Fruit fly (Drosophila melanogaster): ENCODE results near the gene Neb-cGP.

Gene Neb-cGP

DNA sequence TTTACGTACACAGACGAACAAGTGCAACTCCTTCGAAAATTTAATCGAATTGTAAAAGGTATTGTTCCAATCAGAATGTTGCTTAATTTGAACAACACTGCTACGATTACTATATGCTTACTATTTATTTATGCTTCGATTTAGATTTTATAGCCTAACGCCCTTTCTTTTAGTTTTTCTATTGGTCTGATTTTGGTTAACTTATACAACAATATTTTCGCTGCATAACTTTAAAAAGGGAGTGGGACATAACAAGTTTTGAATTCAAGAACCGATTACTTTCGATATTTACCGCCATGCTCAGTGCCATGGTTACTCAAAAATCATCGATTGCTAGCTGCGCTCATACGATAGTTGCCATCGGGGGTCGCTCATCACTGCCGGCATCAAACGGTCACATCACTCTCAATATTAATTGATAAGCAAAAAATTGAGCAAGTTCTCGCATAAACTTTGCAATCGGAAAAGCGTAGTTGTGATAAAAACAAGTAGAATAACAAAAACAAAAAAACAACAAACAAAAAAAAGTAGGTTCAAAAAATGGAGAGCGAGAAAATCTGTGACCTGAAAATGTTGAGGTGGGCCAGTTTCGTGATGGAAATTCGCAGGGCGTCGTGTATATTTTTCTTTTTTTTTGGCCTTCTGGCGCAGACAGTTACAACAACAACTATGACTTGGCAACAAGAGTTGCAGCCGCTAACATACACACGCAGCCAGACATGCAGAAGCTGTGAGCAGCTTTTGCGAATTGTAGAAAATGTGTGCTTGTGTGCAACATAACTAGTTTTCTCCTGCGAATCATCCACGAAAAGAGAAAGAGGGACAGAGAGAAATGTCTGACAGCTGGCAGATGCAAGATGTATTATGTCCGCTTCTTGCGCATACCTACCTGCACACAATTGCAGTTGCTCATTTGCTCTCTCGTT lies 18.2 kb downstream of the Neb-cGP start, which contains the start of the genes CG2887 and PPP4R2r (continued):
- TF ChIP-seq dsx (GFP tag; optimal IDR thresholded peaks at IDR 0.05; ENCODE audit: poor library complexity, severe bottlenecking) = peak; percentile 43
- TF ChIP-seq Sox15 (GFP tag; optimal IDR thresholded peaks at IDR 0.05) = no peak
- TF ChIP-seq Hr4 (GFP tag; optimal IDR thresholded peaks at IDR 0.05) = no peak
- peak; percentile 2 for TF ChIP-seq Eip75B (GFP tag; optimal IDR thresholded peaks at IDR 0.05)
- no peak for TF ChIP-seq cyc (GFP tag; optimal IDR thresholded peaks at IDR 0.05)
- no peak for TF ChIP-seq CG8632 (GFP tag; optimal IDR thresholded peaks at IDR 0.05)
- TF ChIP-seq spab (GFP tag; optimal IDR thresholded peaks at IDR 0.05) = no peak
- TF ChIP-seq achi (GFP tag; optimal IDR thresholded peaks at IDR 0.05) = peak; percentile 3
- no peak for TF ChIP-seq Ets96B (tag; optimal IDR thresholded peaks at IDR 0.05)
- no peak for TF ChIP-seq CG3919 (GFP tag; optimal IDR thresholded peaks at IDR 0.05)
- no peak for TF ChIP-seq CG32006 (GFP tag; optimal IDR thresholded peaks at IDR 0.05)
- TF ChIP-seq CG1621 (tag; optimal IDR thresholded peaks at IDR 0.05) = no peak
- no peak for TF ChIP-seq OdsH (GFP tag; optimal IDR thresholded peaks at IDR 0.05)
- peak in 1 of 2 experiments; percentile 55 for TF ChIP-seq ss (GFP tag; optimal IDR thresholded peaks at IDR 0.05)
- no peak for TF ChIP-seq Sox14 (GFP tag; optimal IDR thresholded peaks at IDR 0.05)

DNA sequence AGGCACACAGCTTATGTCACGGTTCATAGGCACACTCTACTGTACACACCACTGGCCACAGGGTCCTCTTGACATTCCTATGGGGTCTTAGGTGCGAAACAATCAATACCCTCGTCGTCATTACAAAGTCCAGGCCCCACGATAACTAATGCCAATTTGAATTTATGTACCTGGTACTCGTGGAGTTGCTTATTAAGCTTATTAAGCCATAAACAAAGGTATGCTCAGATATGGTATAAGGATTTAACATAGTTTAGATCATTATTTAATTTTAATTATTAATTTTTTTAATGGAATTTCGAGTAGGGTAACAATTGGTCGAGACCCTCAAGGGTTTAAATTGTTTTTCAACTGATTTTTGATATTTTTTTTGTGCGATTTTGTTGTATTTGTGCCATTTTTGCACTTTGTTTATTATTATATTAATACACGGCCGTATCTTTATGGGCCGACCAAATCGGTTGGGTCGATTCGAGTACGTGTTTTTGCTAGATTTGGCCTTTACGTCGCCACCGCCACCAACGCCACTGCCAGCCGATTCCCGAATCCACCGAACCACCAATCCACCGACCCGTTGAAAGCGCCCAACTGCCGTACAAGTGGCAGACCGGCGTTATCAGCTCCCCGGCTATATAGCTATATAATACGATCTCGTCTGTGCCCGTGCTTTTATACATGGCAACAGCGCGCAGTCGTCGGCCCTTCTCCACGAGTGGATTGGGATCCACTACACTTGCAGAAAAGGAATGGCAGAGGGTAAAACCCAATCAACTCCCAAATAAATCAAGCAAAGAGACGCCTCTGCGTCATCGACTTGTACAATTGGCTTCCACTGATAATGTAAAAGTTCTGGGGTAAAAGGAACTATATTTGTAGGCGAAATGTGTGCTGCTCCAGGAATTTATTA lies 23.9 kb downstream of the Neb-cGP start:
- no peak for TF ChIP-seq ss (GFP tag; optimal IDR thresholded peaks at IDR 0.05)
- TF ChIP-seq lz (GFP tag; optimal IDR thresholded peaks at IDR 0.05) = no peak
- TF ChIP-seq cyc (GFP tag; optimal IDR thresholded peaks at IDR 0.05) = no peak
- TF ChIP-seq CG9139 (GFP tag; optimal IDR thresholded peaks at IDR 0.05) = no peak
- no peak for TF ChIP-seq CG3032 (tag; optimal IDR thresholded peaks at IDR 0.05)
- peak; percentile 47 for TF ChIP-seq Eip78C (GFP tag)
- peak; percentile 10 for TF ChIP-seq vri (GFP tag; optimal IDR thresholded peaks at IDR 0.05)
- TF ChIP-seq CG6163 (GFP tag; IDR thresholded peaks at IDR 0.05) = no peak
- TF ChIP-seq svp (GFP tag) = peak; percentile 72
- no peak for TF ChIP-seq Gug (GFP tag; IDR thresholded peaks at IDR 0.05)

DNA sequence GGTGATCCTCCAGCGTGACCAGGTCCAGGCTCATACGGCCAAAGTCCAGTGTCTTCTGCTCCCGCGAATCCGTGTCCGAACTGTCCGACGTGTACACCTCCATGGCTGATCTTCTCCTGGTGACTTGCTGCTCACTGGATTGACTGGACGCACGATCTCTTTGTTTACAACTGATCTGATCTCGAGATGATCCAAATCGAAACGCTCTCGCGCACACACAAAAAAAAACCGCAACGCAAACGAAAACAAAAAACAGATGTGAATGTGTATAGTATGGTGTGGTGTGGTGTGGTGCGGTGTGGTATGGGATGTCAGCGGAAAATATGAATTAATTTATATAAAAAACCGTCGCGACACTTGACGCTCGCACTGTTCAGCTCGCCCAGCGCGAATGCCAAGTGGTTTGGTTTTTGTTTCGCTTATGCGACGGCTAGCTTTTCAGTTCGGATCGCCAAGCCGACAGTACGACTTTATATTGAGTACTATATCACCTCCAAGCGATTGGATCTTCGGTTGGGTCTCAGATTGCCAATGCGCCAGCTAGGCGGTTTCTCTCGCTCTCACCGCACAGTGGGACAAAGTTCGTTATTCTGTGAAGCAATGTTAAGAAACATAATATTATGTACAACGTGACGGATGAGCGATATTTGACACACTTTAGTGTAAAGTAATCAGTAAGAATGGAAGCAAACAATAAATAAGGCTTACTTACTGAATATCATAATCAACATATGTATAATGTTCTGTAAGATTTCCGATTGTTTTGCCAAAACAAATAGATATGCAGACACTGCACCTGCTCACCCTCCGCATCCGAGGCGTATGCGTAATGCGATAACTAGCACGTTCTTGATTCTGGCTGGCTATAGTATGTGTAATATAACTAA lies 25.9 kb downstream of the Neb-cGP start:
- TF ChIP-seq CG10669 (GFP tag; optimal IDR thresholded peaks at IDR 0.05) = peak; percentile 78
- TF ChIP-seq CG10631 (GFP tag; optimal IDR thresholded peaks at IDR 0.05) = peak; percentile 56
- TF ChIP-seq CG11902 (GFP tag; optimal IDR thresholded peaks at IDR 0.05) = peak; percentile 3
- TF ChIP-seq fkh (GFP tag; optimal IDR thresholded peaks at IDR 0.05) = peak; percentile 25
- peak; percentile 67 for TF ChIP-seq CG1621 (tag; optimal IDR thresholded peaks at IDR 0.05)
- peak; percentile 73 for TF ChIP-seq vri (GFP tag; optimal IDR thresholded peaks at IDR 0.05)
- peak; percentile 78 for TF ChIP-seq CG32006 (GFP tag; optimal IDR thresholded peaks at IDR 0.05)
- TF ChIP-seq CG9139 (GFP tag; optimal IDR thresholded peaks at IDR 0.05) = peak; percentile 53
- TF ChIP-seq Lpt (GFP tag; optimal IDR thresholded peaks at IDR 0.05) = peak; percentile 41
- peak; percentile 45 for TF ChIP-seq topi (GFP tag; optimal IDR thresholded peaks at IDR 0.05)
- TF ChIP-seq CG3919 (GFP tag; optimal IDR thresholded peaks at IDR 0.05) = peak; percentile 44
- TF ChIP-seq Hr4 (GFP tag; optimal IDR thresholded peaks at IDR 0.05) = peak; percentile 74
- TF ChIP-seq CG7368 (GFP tag; optimal IDR thresholded peaks at IDR 0.05) = peak; percentile 58
- TF ChIP-seq CG11294 (GFP tag; IDR thresholded peaks at IDR 0.05) = peak; percentile 31
- peak; percentile 48 for TF ChIP-seq CG4318 (GFP tag; optimal IDR thresholded peaks at IDR 0.05)
- TF ChIP-seq Eip78C (GFP tag) = peak; percentile 91
- peak; percentile 64 for TF ChIP-seq CG6276 (GFP tag; optimal IDR thresholded peaks at IDR 0.05)
- TF ChIP-seq CG8319 (GFP tag; optimal IDR thresholded peaks at IDR 0.05) = peak; percentile 39
- TF ChIP-seq pdm3 (GFP tag; optimal IDR thresholded peaks at IDR 0.05) = peak; percentile 72
- TF ChIP-seq Met (GFP tag; optimal IDR thresholded peaks at IDR 0.05) = peak; percentile 62
- peak; percentile 65; the same call in 2 of the 3 replicates for TF ChIP-seq CG8119 (GFP tag; IDR thresholded peaks at IDR 0.05)
- peak; percentile 71 for TF ChIP-seq Eip75B (GFP tag; optimal IDR thresholded peaks at IDR 0.05)
- peak; percentile 35 for TF ChIP-seq Smox (GFP tag; optimal IDR thresholded peaks at IDR 0.05)
- TF ChIP-seq CG31627 (GFP tag; optimal IDR thresholded peaks at IDR 0.05) = peak; percentile 49
- TF ChIP-seq cyc (GFP tag; optimal IDR thresholded peaks at IDR 0.05) = no peak
- TF ChIP-seq CG3032 (tag; optimal IDR thresholded peaks at IDR 0.05) = peak; percentile 70
- TF ChIP-seq CG11762 (GFP tag; optimal IDR thresholded peaks at IDR 0.05; ENCODE audit: insufficient read depth) = peak; percentile 49
- peak; percentile 76 for TF ChIP-seq OdsH (GFP tag; optimal IDR thresholded peaks at IDR 0.05)
